Worm (Caenorhabditis elegans): ENCODE results near the gene nspb-11.

- TF ChIP-seq ama-1 (optimal IDR thresholded peaks at IDR 0.05) (no peak), pes-1 (GFP tag; IDR thresholded peaks at IDR 0.05) (no peak), F13C5.2 (tag; optimal IDR thresholded peaks at IDR 0.05) (no peak)
Observed at ce11 chrII:12935259-12935658, 28.1 kb downstream of the nspb-11 start, which contains the start of gene lips-9.

Data from whole organism, early embryonic.